Worm (Caenorhabditis elegans) whole organism, L2 larva: ENCODE data around the gene Y62H9A.7.

Source experiments
- Y55F3AM.14 ChIP-seq: fragments of 200-800 bp; sonication (Bioruptor generic); optimal IDR thresholded peaks from 2 replicates; lab custom pipeline; 2018; ENCODE audit warnings: mild to moderate bottlenecking, missing genetic modification characterization, missing compliant biosample characterization
- ama-1 ChIP-seq: fragments of 150-350 bp; optimal IDR thresholded peaks from 2 replicates; lab custom pipeline; 2018; ENCODE audit warnings: inconsistent platforms
- ceh-16 ChIP-seq: fragments of 150-350 bp; optimal IDR thresholded peaks from 2 replicates; lab custom pipeline; 2014; ENCODE audit warnings: missing biosample characterization, missing genetic modification characterization
- elt-3 ChIP-seq: sonication (generic microtip); optimal IDR thresholded peaks from 2 replicates; lab custom pipeline; 2017; ENCODE audit warnings: missing biosample characterization, missing genetic modification characterization
- fos-1 ChIP-seq: fragments of 150-350 bp; optimal IDR thresholded peaks from 2 replicates; lab custom pipeline; 2014; ENCODE audit warnings: missing biosample characterization, missing genetic modification characterization
- lin-11 ChIP-seq: fragments of 150-350 bp; sonication (generic microtip); optimal IDR thresholded peaks from 2 replicates; lab custom pipeline; 2014; ENCODE audit warnings: missing biosample characterization, missing genetic modification characterization, inconsistent platforms, mixed read lengths
- lin-13 ChIP-seq: fragments of 150-350 bp; optimal IDR thresholded peaks from 2 replicates; lab custom pipeline; 2014; ENCODE audit warnings: missing biosample characterization, missing genetic modification reagents, missing genetic modification characterization
- mbf-1 ChIP-seq: sonication (generic microtip); optimal IDR thresholded peaks from 2 replicates; lab custom pipeline; 2017; ENCODE audit warnings: missing biosample characterization, missing genetic modification characterization
- nhr-11 ChIP-seq: fragments of 150-350 bp; optimal IDR thresholded peaks from 2 replicates; lab custom pipeline; 2014; ENCODE audit warnings: missing biosample characterization, missing genetic modification characterization
- skn-1 ChIP-seq: sonication (generic microtip); optimal IDR thresholded peaks from 2 replicates; lab custom pipeline; 2017; ENCODE audit warnings: missing biosample characterization, missing genetic modification characterization
- sma-3 ChIP-seq: sonication (generic microtip); optimal IDR thresholded peaks from 2 replicates; lab custom pipeline; 2016; ENCODE audit warnings: missing genetic modification reagents, missing genetic modification characterization, missing compliant biosample characterization

DNA sequence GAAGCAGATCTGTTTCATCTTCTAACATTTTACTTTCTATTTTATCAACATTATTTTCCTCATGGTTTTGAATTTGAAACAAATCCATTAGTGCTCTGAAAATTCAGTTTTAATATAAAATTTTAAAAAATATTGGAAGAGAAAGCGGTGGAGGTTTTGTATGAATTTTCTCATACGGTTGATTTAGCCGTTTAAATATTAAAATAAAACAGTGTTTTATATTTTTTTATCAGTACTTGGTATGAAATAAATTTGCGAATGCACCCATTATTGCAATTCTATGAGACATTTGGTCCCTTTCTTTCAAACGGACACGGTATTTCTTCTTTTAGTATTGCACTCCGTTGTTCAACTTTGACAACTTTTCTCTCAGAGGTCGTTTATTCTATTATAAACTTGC is 46.1 kb upstream of the Y62H9A.7 start, which contains the start of gene dot-1.4:
- TF ChIP-seq mbf-1 (tag; lab: Kevin White, UChicago) (no peak), ceh-16 (tag; lab: Kevin White, UChicago) (no peak), sma-3 (GFP tag; lab: Kevin White, UChicago) (no peak), elt-3 (tag; lab: Kevin White, UChicago) (no peak), ama-1 (no peak), nhr-11 (no peak), fos-1 (no peak), skn-1 (tag; lab: Kevin White, UChicago) (no peak), lin-13 (GFP tag; lab: Kevin White, UChicago) (no peak), lin-11 (tag; lab: Kevin White, UChicago) (no peak), Y55F3AM.14 (GFP tag; lab: Kevin White, UChicago) (no peak)
